Worm (Caenorhabditis elegans) whole organism, L1 larva: Measurements from ENCODE around the gene C10A4.2.

Experiments
- aha-1 ChIP-seq: fragments of 150-350 bp; optimal IDR thresholded peaks from 2 replicates; lab custom pipeline; 2014; ENCODE audit warnings: missing biosample characterization, missing genetic modification characterization
- ceh-82 ChIP-seq, 3 experiments: fragments of 150-350 bp in 1 of 3; sonication (generic microtip) in 2 of 3; optimal IDR thresholded peaks; 2 replicates each; lab custom pipeline; 2014 to 2017; ENCODE audit warnings: missing biosample characterization in 3 of 3, missing genetic modification characterization in 3 of 3
- ces-1 ChIP-seq: fragments of 150-350 bp; optimal IDR thresholded peaks from 2 replicates; lab custom pipeline; 2014; ENCODE audit warnings: missing biosample characterization, missing genetic modification reagents, missing genetic modification characterization
- nhr-20 ChIP-seq: sonication (generic microtip); optimal IDR thresholded peaks from 2 replicates; lab custom pipeline; 2016; ENCODE audit warnings: mild to moderate bottlenecking, missing genetic modification characterization, missing compliant biosample characterization
- skn-1 ChIP-seq: fragments of 150-350 bp; optimal IDR thresholded peaks from 2 replicates; lab custom pipeline; 2014; ENCODE audit warnings: missing biosample characterization, missing genetic modification characterization

DNA sequence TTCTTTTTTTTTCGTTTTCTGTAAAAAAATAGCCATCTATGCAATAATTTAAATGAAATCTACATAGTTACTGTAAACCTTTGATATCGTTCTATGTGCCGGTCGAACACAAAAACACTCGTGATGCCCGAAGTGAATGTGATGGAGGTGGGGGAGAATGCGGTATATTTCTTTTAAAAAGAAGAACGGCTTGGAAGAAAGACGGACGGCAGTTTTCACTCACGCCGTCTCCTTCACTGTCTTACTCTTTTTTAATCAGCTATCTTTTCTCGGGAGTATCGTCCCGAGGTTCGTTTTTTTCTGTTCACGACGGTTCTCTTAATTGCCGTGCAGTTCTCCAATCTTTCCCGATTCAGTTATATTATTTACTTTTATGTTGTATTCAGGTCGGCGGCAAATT lies 11.5 kb upstream of the C10A4.2 start, which contains the start of gene C10A4.10:
- TF ChIP-seq nhr-20 (tag; lab: Kevin White, UChicago) (no peak), skn-1 (tag; lab: Kevin White, UChicago) (no peak), ceh-82 (tag; optimal IDR thresholded peaks at IDR 0.05; lab: Kevin White, UChicago) (no peak), ces-1 (GFP tag; lab: Kevin White, UChicago) (no peak), aha-1 (no peak)
